Fruit fly (Drosophila melanogaster) whole organism, embryonic: ENCODE data around the gene CG12723.

Experiments
- CG12236 ChIP-seq: fragments of 200-800 bp; sonication (Bioruptor generic); optimal IDR thresholded peaks from 2 replicates; lab custom pipeline; 2016; ENCODE audit warnings: missing biosample characterization, missing genetic modification characterization
- CG14860 ChIP-seq: fragments of 200-800 bp; sonication (Bioruptor generic); IDR thresholded peaks from 3 replicates; pipeline ENCODE4 v1.3.6; 2022; ENCODE audit warnings: missing biosample characterization, missing genetic modification characterization; ENCODE audit not compliant: partially characterized antibody
- CG4282 ChIP-seq: fragments of 200-800 bp; sonication (Bioruptor generic); optimal IDR thresholded peaks from 2 replicates; lab custom pipeline; 2016; ENCODE audit warnings: missing biosample characterization, missing genetic modification characterization
- CG7786 ChIP-seq: fragments of 200-800 bp; sonication (Bioruptor generic); optimal IDR thresholded peaks from 2 replicates; lab custom pipeline; 2016; ENCODE audit warnings: missing biosample characterization, missing genetic modification characterization
- CG9797 ChIP-seq: fragments of 200-800 bp; sonication (Bioruptor generic); optimal IDR thresholded peaks from 3 replicates; lab custom pipeline; 2018; ENCODE audit warnings: missing biosample characterization, mild to moderate bottlenecking, missing genetic modification characterization
- CkIIα-i1 ChIP-seq: fragments of 200-800 bp; sonication (Bioruptor generic); IDR thresholded peaks from 2 replicates; pipeline ENCODE4 v1.3.6; 2022; ENCODE audit warnings: missing biosample characterization, missing genetic modification characterization
- TFAM ChIP-seq: fragments of 200-800 bp; sonication (Bioruptor generic); optimal IDR thresholded peaks from 2 replicates; lab custom pipeline; 2017; ENCODE audit warnings: missing biosample characterization, missing genetic modification characterization, inconsistent platforms
- nerfin-2 ChIP-seq: fragments of 200-800 bp; sonication (Bioruptor generic); IDR thresholded peaks from 2 replicates; pipeline ENCODE4 v1.3.6; 2022; ENCODE audit warnings: missing biosample characterization, missing genetic modification characterization; ENCODE audit not compliant: partially characterized antibody
- stc ChIP-seq: fragments of 200-800 bp; sonication (Bioruptor generic); IDR thresholded peaks from 2 replicates; pipeline ENCODE4 v1.3.6; 2022; ENCODE audit warnings: missing biosample characterization, missing genetic modification characterization
- zen2 ChIP-seq: fragments of 200-800 bp; sonication (Bioruptor generic); IDR thresholded peaks from 3 replicates; pipeline ENCODE4 v1.3.6; 2022; ENCODE audit warnings: missing biosample characterization, missing genetic modification characterization; ENCODE audit not compliant: partially characterized antibody

- TF ChIP-seq CG7786 (GFP tag; lab: Kevin White, UChicago) (no peak), stc (GFP tag; lab: Robert Waterston, UW) (no peak), CG9797 (GFP tag; lab: Kevin White, UChicago) (no peak), nerfin-2 (GFP tag; lab: Robert Waterston, UW) (no peak), CkIIα-i1 (no peak), CG12236 (GFP tag; lab: Kevin White, UChicago) (no peak), zen2 (no peak), CG14860 (GFP tag; lab: Robert Waterston, UW) (no peak), CG4282 (GFP tag; lab: Kevin White, UChicago) (no peak), TFAM (GFP tag; lab: Kevin White, UChicago) (no peak)
Observed at dm6 chrX:13219290-13219689, 27.6 kb upstream of the CG12723 start.
